Worm (Caenorhabditis elegans) whole organism, young adult: ENCODE data around the gene unc-27.

Experiments
- C06A6.2 ChIP-seq: fragments of 200-800 bp; sonication (Bioruptor generic); conservative IDR thresholded peaks from 2 replicates; pipeline ENCODE4 v1.3.6; 2022; ENCODE audit warnings: missing genetic modification characterization, missing compliant biosample characterization
- F10E7.11 ChIP-seq: sonication (generic microtip); optimal IDR thresholded peaks from 2 replicates; lab custom pipeline; 2017; ENCODE audit warnings: mild to moderate bottlenecking, missing genetic modification characterization, moderate library complexity, missing compliant biosample characterization
- F22D6.2 ChIP-seq: sonication (generic microtip); optimal IDR thresholded peaks from 2 replicates; lab custom pipeline; 2016; ENCODE audit warnings: mild to moderate bottlenecking, missing genetic modification characterization, missing compliant biosample characterization
- F33H1.4 ChIP-seq: fragments of 200-800 bp; sonication (Bioruptor generic); IDR thresholded peaks from 2 replicates; pipeline ENCODE4 v1.3.6; 2022; ENCODE audit warnings: missing genetic modification reagents, missing genetic modification characterization, missing compliant biosample characterization
- F39B2.1 ChIP-seq: fragments of 200-800 bp; sonication (Bioruptor generic); IDR thresholded peaks from 2 replicates; pipeline ENCODE4 v1.3.6; 2022; ENCODE audit warnings: missing genetic modification reagents, missing genetic modification characterization, missing compliant biosample characterization
- F55B11.4 ChIP-seq: sonication (generic microtip); optimal IDR thresholded peaks from 2 replicates; lab custom pipeline; 2016; ENCODE audit warnings: missing compliant biosample characterization, missing genetic modification characterization, borderline replicate concordance; ENCODE audit not compliant: insufficient read depth
- F57C9.4 ChIP-seq: sonication (generic microtip); optimal IDR thresholded peaks from 2 replicates; lab custom pipeline; 2017; ENCODE audit warnings: mild to moderate bottlenecking, missing genetic modification characterization, missing compliant biosample characterization
- akir-1 ChIP-seq: fragments of 200-800 bp; sonication (Bioruptor generic); optimal IDR thresholded peaks from 2 replicates; lab custom pipeline; 2018; ENCODE audit warnings: mild to moderate bottlenecking, missing genetic modification characterization, moderate library complexity, missing compliant biosample characterization
- athp-1 ChIP-seq: sonication (generic microtip); optimal IDR thresholded peaks from 2 replicates; lab custom pipeline; 2017; ENCODE audit warnings: mild to moderate bottlenecking, missing genetic modification characterization, missing compliant biosample characterization
- attf-3 ChIP-seq: fragments of 200-800 bp; sonication (Bioruptor generic); conservative IDR thresholded peaks from 2 replicates; pipeline ENCODE4 v1.3.6; 2022; ENCODE audit warnings: missing genetic modification reagents, missing genetic modification characterization, missing compliant biosample characterization
- ccch-3 ChIP-seq: fragments of 200-800 bp; sonication (Bioruptor generic); optimal IDR thresholded peaks from 2 replicates; lab custom pipeline; 2018; ENCODE audit warnings: mild to moderate bottlenecking, missing genetic modification characterization, missing compliant biosample characterization
- ceh-100 ChIP-seq: fragments of 200-800 bp; sonication (Bioruptor generic); IDR thresholded peaks from 2 replicates; pipeline ENCODE4 v1.3.6; 2022; ENCODE audit warnings: missing genetic modification reagents, missing genetic modification characterization, missing compliant biosample characterization
- ceh-40 ChIP-seq: fragments of 200-800 bp; sonication (Bioruptor generic); IDR thresholded peaks from 2 replicates; pipeline ENCODE4 v1.3.6; 2022; ENCODE audit warnings: missing genetic modification characterization, missing compliant biosample characterization
- chd-7 ChIP-seq: sonication (generic microtip); optimal IDR thresholded peaks from 2 replicates; lab custom pipeline; 2016; ENCODE audit warnings: mild to moderate bottlenecking, missing genetic modification characterization, moderate library complexity, missing compliant biosample characterization
- dox-1 ChIP-seq: fragments of 200-800 bp; sonication (Bioruptor generic); IDR thresholded peaks from 2 replicates; pipeline ENCODE4 v1.3.6; 2022; ENCODE audit warnings: missing genetic modification reagents, missing genetic modification characterization, missing compliant biosample characterization
- dpl-1 ChIP-seq: fragments of 150-350 bp; optimal IDR thresholded peaks from 2 replicates; lab custom pipeline; 2014; ENCODE audit warnings: missing biosample characterization, missing genetic modification reagents, missing genetic modification characterization
- egl-44 ChIP-seq: fragments of 200-800 bp; sonication (Bioruptor generic); IDR thresholded peaks from 2 replicates; pipeline ENCODE4 v1.3.6; 2022; ENCODE audit warnings: missing genetic modification reagents, missing genetic modification characterization, missing compliant biosample characterization
- hlh-12 ChIP-seq: sonication (generic microtip); optimal IDR thresholded peaks from 2 replicates; lab custom pipeline; 2016; ENCODE audit warnings: missing genetic modification characterization, missing compliant biosample characterization
- hmg-20 ChIP-seq: fragments of 200-800 bp; sonication (Bioruptor generic); IDR thresholded peaks from 2 replicates; pipeline ENCODE4 v1.3.6; 2022; ENCODE audit warnings: missing genetic modification reagents, missing genetic modification characterization, missing compliant biosample characterization
- let-526 ChIP-seq: fragments of 200-800 bp; sonication (Bioruptor generic); IDR thresholded peaks from 2 replicates; pipeline ENCODE4 v1.3.6; 2022; ENCODE audit warnings: missing genetic modification reagents, missing genetic modification characterization, missing compliant biosample characterization
- let-607 ChIP-seq, 2 experiments: fragments of 200-800 bp in 1 of 2; sonication (Bioruptor generic) in 1 of 2; sonication (generic microtip) in 1 of 2; optimal IDR thresholded peaks; 2 replicates each; lab custom pipeline; 2016 to 2018; ENCODE audit warnings: mild to moderate bottlenecking in 2 of 2, missing compliant biosample characterization in 2 of 2, missing genetic modification characterization in 2 of 2, moderate library complexity in 2 of 2, missing genotype in 1 of 2
- lin-40 ChIP-seq: sonication (generic microtip); optimal IDR thresholded peaks from 2 replicates; lab custom pipeline; 2016; ENCODE audit warnings: missing genetic modification characterization, mild to moderate bottlenecking, missing compliant biosample characterization, missing genotype, missing genetic modification reagents
- madf-10 ChIP-seq: sonication (generic microtip); optimal IDR thresholded peaks from 2 replicates; lab custom pipeline; 2016; ENCODE audit warnings: mild to moderate bottlenecking, missing genetic modification characterization, missing compliant biosample characterization
- madf-8 ChIP-seq: fragments of 200-800 bp; sonication (Bioruptor generic); conservative IDR thresholded peaks from 2 replicates; pipeline ENCODE4 v1.3.6; 2022; ENCODE audit warnings: missing genetic modification reagents, missing genetic modification characterization, missing compliant biosample characterization
- mcd-1 ChIP-seq: fragments of 200-800 bp; sonication (Bioruptor generic); IDR thresholded peaks from 2 replicates; pipeline ENCODE4 v1.3.6; 2022; ENCODE audit warnings: missing genetic modification reagents, missing genetic modification characterization, missing compliant biosample characterization
- mxl-1 ChIP-seq: sonication (generic microtip); optimal IDR thresholded peaks from 2 replicates; lab custom pipeline; 2016; ENCODE audit warnings: missing genetic modification characterization, missing compliant biosample characterization
- nfya-1 ChIP-seq: sonication (generic microtip); optimal IDR thresholded peaks from 2 replicates; lab custom pipeline; 2017; ENCODE audit warnings: antibody characterized with exemption, missing compliant biosample characterization, missing genetic modification characterization, borderline replicate concordance; ENCODE audit not compliant: insufficient read depth
- nhr-27 ChIP-seq: fragments of 200-800 bp; sonication (Bioruptor generic); optimal IDR thresholded peaks from 2 replicates; lab custom pipeline; 2018; ENCODE audit warnings: mild to moderate bottlenecking, missing genetic modification characterization, moderate library complexity, missing compliant biosample characterization
- rcor-1 ChIP-seq: fragments of 200-800 bp; sonication (Bioruptor generic); IDR thresholded peaks from 2 replicates; pipeline ENCODE4 v1.3.6; 2022; ENCODE audit warnings: missing genetic modification reagents, missing genetic modification characterization, missing compliant biosample characterization
- rec-8 ChIP-seq, 2 experiments: sonication (generic microtip); optimal IDR thresholded peaks; 2 replicates each; lab custom pipeline; 2016; ENCODE audit warnings: mild to moderate bottlenecking in 2 of 2, missing genetic modification characterization in 2 of 2, missing genetic modification reagents in 2 of 2, missing genotype in 2 of 2, missing biosample characterization in 1 of 2, missing compliant biosample characterization in 1 of 2, moderate library complexity in 1 of 2
- repo-1 ChIP-seq: sonication (generic microtip); optimal IDR thresholded peaks from 2 replicates; lab custom pipeline; 2017; ENCODE audit warnings: mild to moderate bottlenecking, missing genetic modification characterization, missing compliant biosample characterization
- rpc-1 ChIP-seq, 2 experiments: fragments of 150-350 bp in 1 of 2; sonication (generic microtip) in 1 of 2; optimal IDR thresholded peaks; 2 replicates each; lab custom pipeline; 2014 to 2018; ENCODE audit warnings: missing biosample characterization in 1 of 2, missing genetic modification characterization in 1 of 2, missing genetic modification reagents in 1 of 2, missing genotype in 1 of 2
- tbp1 ChIP-seq: fragments of 200-800 bp; sonication (Bioruptor generic); optimal IDR thresholded peaks from 2 replicates; lab custom pipeline; 2018; ENCODE audit warnings: mild to moderate bottlenecking, missing genetic modification characterization, missing compliant biosample characterization
- zim-3 ChIP-seq: sonication (generic microtip); optimal IDR thresholded peaks from 2 replicates; lab custom pipeline; 2017; ENCODE audit warnings: mild to moderate bottlenecking, missing genetic modification characterization, moderate library complexity, missing compliant biosample characterization
- ztf-18 ChIP-seq: sonication (generic microtip); optimal IDR thresholded peaks from 2 replicates; lab custom pipeline; 2016; ENCODE audit warnings: missing genotype, mild to moderate bottlenecking, missing genetic modification characterization, missing compliant biosample characterization
- ztf-28 ChIP-seq: fragments of 200-800 bp; sonication (Bioruptor generic); IDR thresholded peaks from 2 replicates; pipeline ENCODE4 v1.3.6; 2022; ENCODE audit warnings: missing genetic modification reagents, missing genetic modification characterization, missing compliant biosample characterization
- ztf-3 ChIP-seq: fragments of 200-800 bp; sonication (Bioruptor generic); optimal IDR thresholded peaks from 2 replicates; lab custom pipeline; 2018; ENCODE audit warnings: mild to moderate bottlenecking, missing genetic modification characterization, missing compliant biosample characterization

Gene unc-27

DNA sequence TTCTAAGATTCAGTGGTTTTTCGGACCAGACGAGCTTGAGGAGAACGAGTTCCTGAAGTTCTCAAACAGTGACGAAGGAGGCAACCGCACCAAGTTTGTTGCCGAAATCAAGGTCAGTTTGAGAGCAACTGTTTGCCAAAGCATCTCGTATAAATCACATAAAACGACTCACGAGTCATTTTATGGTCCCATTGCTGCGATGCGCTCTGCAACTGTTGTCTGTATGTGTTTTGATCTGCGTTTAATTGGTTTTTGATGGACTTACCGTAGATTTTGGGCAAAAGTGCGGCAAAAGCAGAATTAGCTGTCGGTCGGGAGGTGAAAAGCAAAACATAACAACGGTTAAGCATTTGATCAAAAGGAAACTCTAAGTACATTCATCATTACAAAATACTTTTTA lies 25.2 kb upstream of the unc-27 start:
- TF ChIP-seq madf-10 (tag; lab: Kevin White, UChicago), result no peak

DNA sequence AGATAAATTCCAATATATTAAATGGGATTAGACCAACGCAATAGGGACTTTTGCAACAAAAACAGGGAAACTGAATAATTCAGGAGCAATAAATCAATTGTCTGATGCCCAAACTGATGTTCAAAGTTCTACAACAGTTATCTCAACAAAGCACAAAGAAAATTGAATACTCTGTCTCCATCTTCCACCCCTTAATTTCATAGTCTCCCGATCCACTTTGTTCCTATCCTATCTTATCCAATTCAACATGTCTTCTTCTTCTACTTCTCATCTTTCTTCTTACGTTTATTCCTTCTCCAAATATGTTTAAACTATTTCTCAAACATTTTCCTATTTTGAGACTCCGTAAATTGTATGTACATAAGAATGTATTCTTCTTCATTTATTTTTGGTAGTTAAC lies 18.9 kb upstream of the unc-27 start:
- TF ChIP-seq F39B2.1 (GFP tag; lab: Robert Waterston, UW) (no peak), ceh-100 (GFP tag; lab: Robert Waterston, UW) (no peak), dox-1 (GFP tag; lab: Robert Waterston, UW) (no peak), dpl-1 (no peak), F10E7.11 (no peak), ztf-28 (GFP tag; lab: Robert Waterston, UW) (no peak), ceh-40 (GFP tag; lab: Robert Waterston, UW) (no peak)

DNA sequence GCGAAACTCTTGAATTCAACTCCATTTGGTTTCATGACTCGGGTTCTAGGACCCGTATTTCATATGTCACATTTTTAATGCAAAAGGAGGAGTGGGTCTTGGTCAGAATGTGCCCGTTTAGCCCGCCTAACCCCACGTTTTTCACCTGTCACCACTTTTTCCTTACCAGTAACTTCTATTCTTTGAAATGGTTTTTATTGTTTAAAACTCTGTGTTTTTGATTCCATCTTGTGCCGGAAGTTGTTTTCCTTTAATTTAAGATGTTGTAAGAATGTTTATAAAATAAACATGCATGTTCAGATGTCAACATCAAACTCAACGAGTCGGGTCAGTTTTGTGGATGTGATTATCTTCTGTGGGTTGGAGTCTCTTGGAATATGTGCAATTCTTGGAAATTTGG lies 10.7 kb upstream of the unc-27 start, which contains the start of gene ZK721.4:
Gene ZK721.4, plus strand, starts transcription at position 301 of the 400 bp plus-strand sequence.
- TF ChIP-seq ztf-18, result no peak
- no peak for TF ChIP-seq F39B2.1 (GFP tag; lab: Robert Waterston, UW)
- no peak for TF ChIP-seq F22D6.2 (tag; lab: Kevin White, UChicago)
- no peak for TF ChIP-seq ceh-100 (GFP tag; lab: Robert Waterston, UW)
- no peak for TF ChIP-seq zim-3 (tag; lab: Kevin White, UChicago)
- TF ChIP-seq mxl-1 (tag; lab: Kevin White, UChicago), result no peak

DNA sequence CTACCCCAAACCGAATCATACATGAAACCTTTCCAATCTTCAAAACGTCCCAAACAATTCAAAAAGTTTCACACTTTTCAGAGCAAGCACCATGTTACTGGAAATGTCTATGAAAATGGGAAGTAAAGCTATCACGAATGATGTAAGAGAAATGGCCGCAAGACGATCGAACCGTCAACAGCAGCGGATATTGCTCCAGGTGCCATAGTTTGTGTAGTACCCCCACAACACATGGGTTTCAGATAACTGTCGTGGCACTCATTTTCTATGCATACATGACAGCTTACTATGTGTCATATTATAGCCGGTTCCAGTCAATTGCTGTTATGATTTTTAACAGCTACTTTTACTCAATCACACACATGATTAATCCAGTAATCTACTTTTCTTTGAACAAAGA lies 5.0 kb upstream of the unc-27 start, which contains the start of gene ZK721.3:
Gene ZK721.3, plus strand, starts transcription at position 301 of the 400 bp plus-strand sequence.
- TF ChIP-seq let-526 (GFP tag; lab: Robert Waterston, UW) (no peak), ccch-3 (GFP tag; lab: Kevin White, UChicago) (no peak), lin-40 (tag; lab: Kevin White, UChicago) (no peak), akir-1 (GFP tag; lab: Kevin White, UChicago) (no peak), hlh-12 (tag; lab: Kevin White, UChicago) (no peak), egl-44 (GFP tag; lab: Robert Waterston, UW) (no peak), rpc-1 (optimal IDR thresholded peaks at IDR 0.05; lab: Kevin White, UChicago) (no peak), rpc-1 (tag; optimal IDR thresholded peaks at IDR 0.05; lab: Kevin White, UChicago) (no peak), C06A6.2 (GFP tag; lab: Robert Waterston, UW) (no peak), F10E7.11 (no peak), F55B11.4 (tag; lab: Kevin White, UChicago) (no peak), F57C9.4 (tag; lab: Kevin White, UChicago) (no peak), mcd-1 (GFP tag; lab: Robert Waterston, UW) (no peak), tbp1 (GFP tag; lab: Kevin White, UChicago) (no peak), nfya-1 (no peak), hmg-20 (GFP tag; lab: Robert Waterston, UW) (no peak), F33H1.4 (GFP tag; lab: Robert Waterston, UW) (no peak), ztf-3 (GFP tag; lab: Kevin White, UChicago) (no peak), let-607 (tag; optimal IDR thresholded peaks at IDR 0.05; lab: Kevin White, UChicago) (no peak)
- TF ChIP-seq, all 124 proteins: peak for 0

DNA sequence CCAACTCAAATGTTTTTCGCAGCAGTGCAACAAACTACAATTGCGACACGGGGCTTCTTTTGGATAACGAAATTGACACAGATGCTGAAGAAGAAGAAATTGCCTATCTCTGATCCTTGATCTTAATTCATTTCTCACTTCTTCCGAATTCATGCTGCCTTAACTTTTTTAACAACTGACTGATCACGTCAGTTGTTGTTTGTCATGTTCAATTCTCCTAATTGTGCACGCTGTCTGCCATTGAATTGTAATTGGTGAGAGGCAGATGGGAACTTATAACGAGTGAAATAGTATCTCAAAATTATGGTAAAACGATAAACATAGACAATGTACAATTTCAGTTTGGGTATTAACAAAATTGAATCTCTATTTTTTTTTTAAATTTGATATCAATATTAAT lies 2.6 kb upstream of the unc-27 start:
- TF ChIP-seq rec-8 (tag; optimal IDR thresholded peaks at IDR 0.05; lab: Kevin White, UChicago), result no peak
- no peak for TF ChIP-seq rcor-1
- TF ChIP-seq athp-1 (tag; lab: Kevin White, UChicago), result no peak
- no peak for TF ChIP-seq let-607 (tag; optimal IDR thresholded peaks at IDR 0.05; lab: Kevin White, UChicago)
- no peak for TF ChIP-seq tbp1 (GFP tag; lab: Kevin White, UChicago)
- TF ChIP-seq rpc-1 (optimal IDR thresholded peaks at IDR 0.05; lab: Kevin White, UChicago), result no peak
- no peak for TF ChIP-seq rpc-1 (tag; optimal IDR thresholded peaks at IDR 0.05; lab: Kevin White, UChicago)
- no peak for TF ChIP-seq nhr-27
- TF ChIP-seq repo-1, result no peak
- no peak for TF ChIP-seq madf-8
- no peak for TF ChIP-seq chd-7 (tag; lab: Kevin White, UChicago)
- no peak for TF ChIP-seq attf-3 (GFP tag; lab: Robert Waterston, UW)
